Worm (Caenorhabditis elegans): Measurements from ENCODE around the gene fbxb-107.

Gene fbxb-107

ce11 chrII:2734735-2735134 lies 23.8 kb upstream of the fbxb-107 start (continued):
- no peak for TF ChIP-seq Y105C5A.15 (GFP tag; IDR thresholded peaks at IDR 0.05)
- no peak for TF ChIP-seq php-3 (GFP tag; IDR thresholded peaks at IDR 0.05)
- no peak for TF ChIP-seq nhr-10 (tag; optimal IDR thresholded peaks at IDR 0.05)
- TF ChIP-seq pha-4 (GFP tag; IDR thresholded peaks at IDR 0.05): no peak
- no peak for TF ChIP-seq pha-4 (tag; optimal IDR thresholded peaks at IDR 0.05)
- no peak for TF ChIP-seq Y75B8A.6 (GFP tag; IDR thresholded peaks at IDR 0.05)
- no peak for TF ChIP-seq egl-27 (tag; optimal IDR thresholded peaks at IDR 0.05)
- TF ChIP-seq skn-1 (tag; optimal IDR thresholded peaks at IDR 0.05): no peak

- TF ChIP-seq tag-97 (GFP tag; IDR thresholded peaks at IDR 0.05) (no peak), Y75B8A.6 (GFP tag; IDR thresholded peaks at IDR 0.05) (no peak), ceh-62 (tag; optimal IDR thresholded peaks at IDR 0.05) (no peak), snpc-4 (tag; optimal IDR thresholded peaks at IDR 0.05) (no peak), dmd-8 (GFP tag; IDR thresholded peaks at IDR 0.05) (no peak), daf-16 (GFP tag; optimal IDR thresholded peaks at IDR 0.05) (no peak), daf-16 (tag; optimal IDR thresholded peaks at IDR 0.05) (no peak), ztf-7 (tag; optimal IDR thresholded peaks at IDR 0.05) (no peak), nhr-41 (GFP tag; IDR thresholded peaks at IDR 0.05) (no peak), nhr-42 (GFP tag; IDR thresholded peaks at IDR 0.05) (no peak), madf-9 (GFP tag; conservative IDR thresholded peaks at IDR 0.05) (no peak), daf-19 (GFP tag; conservative IDR thresholded peaks at IDR 0.05) (no peak), ZK546.5 (tag; optimal IDR thresholded peaks at IDR 0.05) (no peak), F37D6.2 (tag; optimal IDR thresholded peaks at IDR 0.05) (no peak), hmg-1.1 (GFP tag; IDR thresholded peaks at IDR 0.05) (no peak), ztf-11 (tag; optimal IDR thresholded peaks at IDR 0.05) (no peak), mdl-1 (tag; optimal IDR thresholded peaks at IDR 0.05) (no peak)
Measured at ce11 chrII:2735192-2735591, 23.4 kb upstream of the fbxb-107 start, which contains the start of gene wdr-31. wdr-31 (minus strand) TSS chrII:2735292.

ce11 chrII:2735644-2736043 lies 22.9 kb upstream of the fbxb-107 start:
- TF ChIP-seq Y105C5A.15 (GFP tag; IDR thresholded peaks at IDR 0.05) (0 out of 2 replicates have a peak, but pooled peaks have one; percentile 61), ceh-20 (GFP tag; IDR thresholded peaks at IDR 0.05) (peak; percentile 11; the same call in 1 of the 2 replicates), skn-1 (tag; optimal IDR thresholded peaks at IDR 0.05) (no peak), snpc-1.2 (GFP tag; IDR thresholded peaks at IDR 0.05) (peak; percentile 65), F49E8.2 (tag; optimal IDR thresholded peaks at IDR 0.05; ENCODE audit: borderline replicate concordance) (no peak), ctbp-1 (GFP tag; IDR thresholded peaks at IDR 0.05) (no peak), nhr-25 (tag; optimal IDR thresholded peaks at IDR 0.05; ENCODE audit: borderline replicate concordance, insufficient read depth) (no peak), lin-29 (GFP tag; IDR thresholded peaks at IDR 0.05) (no peak), aha-1 (tag) (peak; percentile 80), lin-13 (GFP tag; optimal IDR thresholded peaks at IDR 0.05) (peak; percentile 46), zag-1 (tag; optimal IDR thresholded peaks at IDR 0.05) (no peak), lin-38 (GFP tag; IDR thresholded peaks at IDR 0.05) (peak; percentile 63), Y48G9A.11 (GFP tag; IDR thresholded peaks at IDR 0.05) (peak; percentile 66), Y5F2A.4 (GFP tag; optimal IDR thresholded peaks at IDR 0.05) (no peak), egl-43 (GFP tag; IDR thresholded peaks at IDR 0.05) (peak; percentile 82), dmd-8 (GFP tag; IDR thresholded peaks at IDR 0.05) (0 out of 2 replicates have a peak, but pooled peaks have one; percentile 42), F44E2.7 (GFP tag; IDR thresholded peaks at IDR 0.05) (0 out of 2 replicates have a peak, but pooled peaks have one; percentile 71), nhr-48 (tag; optimal IDR thresholded peaks at IDR 0.05) (no peak), daf-16 (GFP tag; optimal IDR thresholded peaks at IDR 0.05) (no peak), daf-16 (tag; optimal IDR thresholded peaks at IDR 0.05) (peak; percentile 13), php-3 (GFP tag; IDR thresholded peaks at IDR 0.05) (no peak), lim-7 (GFP tag; IDR thresholded peaks at IDR 0.05) (peak; percentile 67; the same call in 1 of the 2 replicates), nhr-10 (tag; optimal IDR thresholded peaks at IDR 0.05) (no peak), hif-1 (tag; optimal IDR thresholded peaks at IDR 0.05) (no peak), zip-11 (GFP tag; IDR thresholded peaks at IDR 0.05) (no peak), dmd-6 (GFP tag; IDR thresholded peaks at IDR 0.05) (peak; percentile 29; the same call in 1 of the 2 replicates), fos-1 (tag; optimal IDR thresholded peaks at IDR 0.05) (no peak), daf-19 (GFP tag; conservative IDR thresholded peaks at IDR 0.05) (no peak), cey-2 (tag; optimal IDR thresholded peaks at IDR 0.05; ENCODE audit: borderline replicate concordance, insufficient read depth) (no peak), snpc-4 (tag; optimal IDR thresholded peaks at IDR 0.05) (no peak), F26F4.8 (GFP tag; conservative IDR thresholded peaks at IDR 0.05) (peak; percentile 64; the same call in 1 of the 2 replicates), dve-1 (tag; optimal IDR thresholded peaks at IDR 0.05; ENCODE audit: insufficient read depth) (no peak)
